Worm (Caenorhabditis elegans): ENCODE measurements around the gene ZK792.5.

The ZK792.5 gene

ce11 chrIV:11692071-11692673, 4.3 kb upstream of the ZK792.5 start (continued):
- TF ChIP-seq npax-4 (tag; optimal IDR thresholded peaks at IDR 0.05) (no peak), lin-11 (tag; optimal IDR thresholded peaks at IDR 0.05) (no peak), ztf-16 (tag; optimal IDR thresholded peaks at IDR 0.05) (peak; percentile 46), ceh-45 (GFP tag; IDR thresholded peaks at IDR 0.05) (no peak), unc-86 (tag; optimal IDR thresholded peaks at IDR 0.05) (no peak), pqm-1 (tag; optimal IDR thresholded peaks at IDR 0.05) (peak; percentile 44), ceh-34 (tag; optimal IDR thresholded peaks at IDR 0.05) (peak; percentile 69), rnt-1 (tag; optimal IDR thresholded peaks at IDR 0.05) (peak; percentile 81), ceh-19 (GFP tag; optimal IDR thresholded peaks at IDR 0.05) (peak; percentile 73), pag-3 (tag; optimal IDR thresholded peaks at IDR 0.05; ENCODE audit: borderline replicate concordance) (no peak), mec-3 (tag; optimal IDR thresholded peaks at IDR 0.05; ENCODE audit: borderline replicate concordance) (no peak), ceh-30 (tag; optimal IDR thresholded peaks at IDR 0.05) (no peak), ceh-6 (GFP tag; optimal IDR thresholded peaks at IDR 0.05) (no peak), nhr-232 (tag; optimal IDR thresholded peaks at IDR 0.05) (no peak), gmeb-2 (tag; optimal IDR thresholded peaks at IDR 0.05) (peak; percentile 15), zip-5 (tag; optimal IDR thresholded peaks at IDR 0.05) (no peak), hlh-30 (tag; optimal IDR thresholded peaks at IDR 0.05; ENCODE audit: insufficient read depth) (no peak), che-1 (tag; optimal IDR thresholded peaks at IDR 0.05) (no peak), ref-2 (tag; optimal IDR thresholded peaks at IDR 0.05) (peak; percentile 85), elt-2 (tag; optimal IDR thresholded peaks at IDR 0.05) (peak; percentile 91), Y22D7AL.16 (tag; optimal IDR thresholded peaks at IDR 0.05) (no peak), ceh-31 (tag; optimal IDR thresholded peaks at IDR 0.05) (peak; percentile 82), madf-2 (tag; optimal IDR thresholded peaks at IDR 0.05) (peak; percentile 29), ceh-24 (tag; optimal IDR thresholded peaks at IDR 0.05) (no peak), dve-1 (tag; optimal IDR thresholded peaks at IDR 0.05) (peak; percentile 72), ama-1 (optimal IDR thresholded peaks at IDR 0.05) (no peak), pax-1 (tag; optimal IDR thresholded peaks at IDR 0.05) (no peak)

DNA sequence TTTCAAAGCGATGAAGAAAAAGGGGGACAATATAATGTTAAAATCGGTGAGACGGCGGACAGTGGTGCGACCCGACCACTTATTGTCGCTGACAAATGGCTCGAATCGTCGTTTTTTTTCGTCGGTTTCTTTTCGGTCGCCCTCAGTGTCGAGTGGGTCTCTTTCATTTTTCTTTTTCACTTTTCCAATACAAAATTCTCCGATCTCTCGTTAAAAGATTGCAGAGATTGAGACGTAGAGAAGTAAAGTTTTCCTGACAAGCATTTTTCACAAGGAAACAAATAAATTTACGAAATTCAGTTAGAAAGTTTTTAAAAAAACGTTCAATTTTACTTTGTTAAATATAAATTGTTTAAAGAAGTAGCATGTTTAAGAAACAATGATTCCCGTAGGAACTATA, 3.6 kb upstream of the ZK792.5 start:
- TF ChIP-seq T23F11.4 (GFP tag; optimal IDR thresholded peaks at IDR 0.05), result no peak
- TF ChIP-seq tbx-7 (tag; optimal IDR thresholded peaks at IDR 0.05), result no peak
- TF ChIP-seq ceh-19 (GFP tag; optimal IDR thresholded peaks at IDR 0.05), result no peak
- TF ChIP-seq ahr-1 (tag; optimal IDR thresholded peaks at IDR 0.05), result no peak
- no peak for TF ChIP-seq pax-1 (tag; optimal IDR thresholded peaks at IDR 0.05)
- TF ChIP-seq fkh-10 (GFP tag; optimal IDR thresholded peaks at IDR 0.05), result no peak
- TF ChIP-seq pros-1 (tag; optimal IDR thresholded peaks at IDR 0.05), result no peak
- TF ChIP-seq ceh-31 (tag; optimal IDR thresholded peaks at IDR 0.05), result no peak
- TF ChIP-seq ceh-14 (tag; optimal IDR thresholded peaks at IDR 0.05), result no peak
- no peak for TF ChIP-seq ceh-30 (tag; optimal IDR thresholded peaks at IDR 0.05)

- no peak for TF ChIP-seq ceh-48 (tag; optimal IDR thresholded peaks at IDR 0.05)
- TF ChIP-seq ceh-14 (tag; optimal IDR thresholded peaks at IDR 0.05), result no peak
- TF ChIP-seq lim-6 (tag; optimal IDR thresholded peaks at IDR 0.05), result no peak
- no peak for TF ChIP-seq nhr-232 (tag; optimal IDR thresholded peaks at IDR 0.05)
- no peak for TF ChIP-seq T23F11.4 (GFP tag; optimal IDR thresholded peaks at IDR 0.05)
- TF ChIP-seq Y22D7AL.16 (tag; optimal IDR thresholded peaks at IDR 0.05), result no peak
These were observed 3.1 kb upstream of the ZK792.5 start, which contains the start of gene let-60 for ce11 chrIV:11690988-11691387. Gene let-60 (minus strand): TSS chrIV:11691088.

DNA sequence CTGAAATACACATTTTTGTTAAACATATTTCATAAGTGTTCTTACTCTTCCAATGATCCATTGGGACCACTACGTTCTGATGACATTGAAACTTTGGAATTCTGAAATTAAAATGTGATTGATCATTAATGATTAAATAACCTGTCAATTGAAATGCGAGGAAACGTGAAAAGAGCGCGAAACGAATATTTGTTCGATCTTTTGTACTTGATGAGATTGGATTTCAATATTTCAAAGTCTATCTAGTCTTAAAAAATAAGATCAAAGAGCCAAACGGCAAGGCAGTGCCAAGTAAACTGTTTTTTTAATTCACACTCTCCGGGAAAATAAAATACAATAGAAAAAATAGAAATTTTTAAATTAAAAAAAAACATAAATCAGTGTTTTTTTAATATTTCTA, 6.0 kb downstream of the ZK792.5 start, which contains the start of gene ZK792.4:
Gene ZK792.4, minus strand, starts transcription at position 101 of the 400 bp plus-strand sequence.
- TF ChIP-seq lin-11 (tag; optimal IDR thresholded peaks at IDR 0.05) (no peak), ceh-45 (GFP tag; IDR thresholded peaks at IDR 0.05) (no peak)

DNA sequence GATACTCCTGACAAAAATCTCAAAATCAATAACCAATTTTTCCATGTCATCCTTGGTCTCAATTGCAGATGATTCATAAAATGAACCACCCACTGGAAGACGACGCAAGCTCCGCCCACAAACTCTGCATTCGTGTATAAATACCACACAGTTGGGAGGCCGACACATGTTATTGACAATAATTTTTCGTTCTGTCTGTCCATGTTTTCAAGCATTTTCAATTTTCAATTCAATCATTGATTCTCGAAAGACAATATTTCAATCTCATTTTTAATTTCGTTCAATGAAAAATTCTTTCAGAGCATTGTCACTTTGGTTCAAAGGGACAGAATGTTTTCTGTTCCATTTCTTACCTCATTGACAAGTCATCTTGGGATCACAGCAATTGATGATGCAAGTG, 11.9 kb downstream of the ZK792.5 start, which contains the start of gene inx-9:
Gene inx-9, plus strand, starts transcription at position 301 of the 400 bp plus-strand sequence.
- TF ChIP-seq zip-5 (tag; optimal IDR thresholded peaks at IDR 0.05) (no peak), unc-86 (tag; optimal IDR thresholded peaks at IDR 0.05) (no peak), elt-4 (tag; optimal IDR thresholded peaks at IDR 0.05) (no peak), lin-11 (tag; optimal IDR thresholded peaks at IDR 0.05) (no peak)
